Worm (Caenorhabditis elegans): ENCODE results near the gene odc-1.

The odc-1 gene

ce11 chrV:6875795-6876194 lies 24.2 kb downstream of the odc-1 start:
- no peak for TF ChIP-seq egl-5 (tag; optimal IDR thresholded peaks at IDR 0.05)
- TF ChIP-seq hmg-11 (tag; optimal IDR thresholded peaks at IDR 0.05), result peak; percentile 7

- TF ChIP-seq pha-4 (tag; optimal IDR thresholded peaks at IDR 0.05), result peak; percentile 35
- no peak for TF ChIP-seq ceh-82 (tag; optimal IDR thresholded peaks at IDR 0.05)
These were observed 25.3 kb downstream of the odc-1 start for ce11 chrV:6874735-6875134.

ce11 chrV:6870004-6870403 lies 30.0 kb downstream of the odc-1 start, which contains the start of gene frpr-18:
frpr-18 (plus strand) TSS chrV:6870304.
- TF ChIP-seq nhr-77 (tag; optimal IDR thresholded peaks at IDR 0.05) (no peak), nhr-23 (tag; optimal IDR thresholded peaks at IDR 0.05) (no peak), fos-1 (tag; optimal IDR thresholded peaks at IDR 0.05) (no peak), eor-1 (tag; optimal IDR thresholded peaks at IDR 0.05) (no peak), ZK546.5 (tag; optimal IDR thresholded peaks at IDR 0.05) (no peak), nhr-12 (tag; optimal IDR thresholded peaks at IDR 0.05) (no peak), zag-1 (tag; optimal IDR thresholded peaks at IDR 0.05) (no peak), nhr-76 (tag; optimal IDR thresholded peaks at IDR 0.05) (no peak), nhr-67 (tag; optimal IDR thresholded peaks at IDR 0.05) (no peak), nhr-43 (tag; optimal IDR thresholded peaks at IDR 0.05; ENCODE audit: poor library complexity, severe bottlenecking) (no peak), mml-1 (tag; optimal IDR thresholded peaks at IDR 0.05) (no peak), nhr-237 (tag; optimal IDR thresholded peaks at IDR 0.05) (no peak), egl-27 (tag; optimal IDR thresholded peaks at IDR 0.05) (no peak), daf-12 (tag; optimal IDR thresholded peaks at IDR 0.05) (no peak), ztf-11 (tag; optimal IDR thresholded peaks at IDR 0.05) (no peak), lsy-12 (tag; optimal IDR thresholded peaks at IDR 0.05) (no peak), lin-15B (tag; optimal IDR thresholded peaks at IDR 0.05) (no peak)

- TF ChIP-seq nhr-77 (tag; optimal IDR thresholded peaks at IDR 0.05) (no peak), ztf-4 (tag; optimal IDR thresholded peaks at IDR 0.05) (no peak), nhr-25 (tag; optimal IDR thresholded peaks at IDR 0.05) (no peak), pha-4 (tag; optimal IDR thresholded peaks at IDR 0.05) (no peak), nhr-76 (tag; optimal IDR thresholded peaks at IDR 0.05) (no peak)
These were observed 45.3 kb downstream of the odc-1 start, which contains the start of gene gpa-10 for ce11 chrV:6854711-6855110. gpa-10 (minus strand) TSS chrV:6854811.

Measured in whole organism, L3 larva.